Worm (Caenorhabditis elegans) whole organism, mixed stage, embryonic: Measurements from ENCODE around the gene twk-42.

Source experiments
- M03D4.4 ChIP-seq: sonication (generic microtip); optimal IDR thresholded peaks from 2 replicates; lab custom pipeline; 2017; ENCODE audit warnings: mild to moderate bottlenecking, missing genetic modification characterization, missing compliant biosample characterization
- bed-3 ChIP-seq: fragments of 200-800 bp; sonication (Bioruptor generic); optimal IDR thresholded peaks from 3 replicates; lab custom pipeline; 2018; ENCODE audit warnings: mild to moderate bottlenecking, missing genetic modification characterization, moderate library complexity, missing compliant biosample characterization
- blmp-1 ChIP-seq: fragments of 150-350 bp; optimal IDR thresholded peaks from 2 replicates; lab custom pipeline; 2014; ENCODE audit warnings: missing biosample characterization, missing genetic modification characterization
- ceh-43 ChIP-seq: fragments of 200-800 bp; sonication (Bioruptor generic); optimal IDR thresholded peaks from 2 replicates; lab custom pipeline; 2018; ENCODE audit warnings: mild to moderate bottlenecking, missing genetic modification characterization, moderate library complexity, missing compliant biosample characterization
- ceh-83 ChIP-seq: fragments of 200-800 bp; sonication (Bioruptor generic); optimal IDR thresholded peaks from 2 replicates; lab custom pipeline; 2018; ENCODE audit warnings: mild to moderate bottlenecking, missing genetic modification characterization, missing compliant biosample characterization
- ces-1 ChIP-seq: fragments of 150-350 bp; optimal IDR thresholded peaks from 2 replicates; lab custom pipeline; 2014; ENCODE audit warnings: missing biosample characterization, missing genetic modification reagents, missing genetic modification characterization
- cnd-1 ChIP-seq: fragments of 200-800 bp; sonication (Bioruptor generic); optimal IDR thresholded peaks from 2 replicates; lab custom pipeline; 2018; ENCODE audit warnings: mild to moderate bottlenecking, missing genetic modification characterization, missing compliant biosample characterization
- drap-1 ChIP-seq: fragments of 200-800 bp; sonication (Bioruptor generic); optimal IDR thresholded peaks from 3 replicates; lab custom pipeline; 2018; ENCODE audit warnings: mild to moderate bottlenecking, missing genetic modification characterization, missing compliant biosample characterization
- elt-1 ChIP-seq: sonication (generic microtip); optimal IDR thresholded peaks from 2 replicates; lab custom pipeline; 2017; ENCODE audit warnings: missing genetic modification characterization, mild to moderate bottlenecking, missing compliant biosample characterization, antibody characterized with exemption, moderate library complexity, borderline replicate concordance; ENCODE audit not compliant: insufficient read depth
- elt-3 ChIP-seq: fragments of 150-350 bp; optimal IDR thresholded peaks from 2 replicates; lab custom pipeline; 2014; ENCODE audit warnings: missing biosample characterization, missing genetic modification characterization
- flh-1 ChIP-seq: fragments of 200-800 bp; sonication (Bioruptor generic); optimal IDR thresholded peaks from 2 replicates; lab custom pipeline; 2018; ENCODE audit warnings: mild to moderate bottlenecking, missing genetic modification characterization, moderate library complexity, missing compliant biosample characterization
- ham-2 ChIP-seq: fragments of 200-800 bp; sonication (Bioruptor generic); optimal IDR thresholded peaks from 2 replicates; lab custom pipeline; 2018; ENCODE audit warnings: mild to moderate bottlenecking, missing genetic modification characterization, missing compliant biosample characterization
- hlh-1 ChIP-seq: fragments of 150-350 bp; optimal IDR thresholded peaks from 2 replicates; lab custom pipeline; 2014; ENCODE audit warnings: missing biosample characterization, missing genetic modification reagents, missing genetic modification characterization
- lin-13 ChIP-seq: fragments of 150-350 bp; optimal IDR thresholded peaks from 2 replicates; lab custom pipeline; 2014; ENCODE audit warnings: missing biosample characterization, missing genetic modification characterization
- lin-32 ChIP-seq: fragments of 200-800 bp; sonication (Bioruptor generic); optimal IDR thresholded peaks from 2 replicates; lab custom pipeline; 2018; ENCODE audit warnings: mild to moderate bottlenecking, missing genetic modification characterization, missing compliant biosample characterization
- lsy-2 ChIP-seq: fragments of 150-350 bp; optimal IDR thresholded peaks from 2 replicates; lab custom pipeline; 2014; ENCODE audit warnings: missing biosample characterization, missing genetic modification characterization
- mab-5 ChIP-seq: fragments of 150-350 bp; optimal IDR thresholded peaks from 2 replicates; lab custom pipeline; 2014; ENCODE audit warnings: missing biosample characterization, missing genetic modification characterization
- mep-1 ChIP-seq: fragments of 150-350 bp; optimal IDR thresholded peaks from 2 replicates; lab custom pipeline; 2017; ENCODE audit warnings: missing biosample characterization, missing genetic modification reagents, missing genetic modification characterization, inconsistent platforms
- mls-2 ChIP-seq: sonication (generic microtip); optimal IDR thresholded peaks from 2 replicates; lab custom pipeline; 2016; ENCODE audit warnings: mild to moderate bottlenecking, missing genetic modification characterization, moderate library complexity, missing compliant biosample characterization
- nhr-12 ChIP-seq: fragments of 150-350 bp; optimal IDR thresholded peaks from 2 replicates; lab custom pipeline; 2014; ENCODE audit warnings: missing biosample characterization, missing genetic modification characterization
- nhr-2 ChIP-seq: fragments of 150-350 bp; optimal IDR thresholded peaks from 2 replicates; lab custom pipeline; 2014; ENCODE audit warnings: missing biosample characterization, missing genetic modification characterization
- nhr-237 ChIP-seq: fragments of 150-350 bp; optimal IDR thresholded peaks from 2 replicates; lab custom pipeline; 2014; ENCODE audit warnings: missing biosample characterization, missing genetic modification characterization
- nhr-28 ChIP-seq: fragments of 150-350 bp; optimal IDR thresholded peaks from 2 replicates; lab custom pipeline; 2014; ENCODE audit warnings: missing biosample characterization, missing genetic modification characterization
- nhr-76 ChIP-seq: sonication (generic microtip); optimal IDR thresholded peaks from 2 replicates; lab custom pipeline; 2017; ENCODE audit warnings: missing biosample characterization, missing genetic modification characterization
- sem-2 ChIP-seq: fragments of 200-800 bp; sonication (Bioruptor generic); optimal IDR thresholded peaks from 2 replicates; lab custom pipeline; 2018; ENCODE audit warnings: mild to moderate bottlenecking, missing genetic modification characterization, missing compliant biosample characterization
- snpc-4 ChIP-seq: fragments of 150-350 bp; optimal IDR thresholded peaks from 2 replicates; lab custom pipeline; 2014; ENCODE audit warnings: missing biosample characterization, missing genetic modification characterization
- sptf-1 ChIP-seq: sonication (generic microtip); optimal IDR thresholded peaks from 2 replicates; lab custom pipeline; 2017; ENCODE audit warnings: mild to moderate bottlenecking, missing genetic modification characterization, moderate library complexity, missing compliant biosample characterization
- tbx-8 ChIP-seq: fragments of 200-800 bp; sonication (Bioruptor generic); optimal IDR thresholded peaks from 2 replicates; lab custom pipeline; 2018; ENCODE audit warnings: mild to moderate bottlenecking, missing genetic modification characterization, moderate library complexity, missing compliant biosample characterization
- unc-39 ChIP-seq: fragments of 150-350 bp; optimal IDR thresholded peaks from 2 replicates; lab custom pipeline; 2014; ENCODE audit warnings: missing biosample characterization, missing genetic modification characterization
- zip-8 ChIP-seq: fragments of 150-350 bp; optimal IDR thresholded peaks from 2 replicates; lab custom pipeline; 2014; ENCODE audit warnings: missing biosample characterization, missing genetic modification characterization
- ztf-11 ChIP-seq: fragments of 150-350 bp; optimal IDR thresholded peaks from 2 replicates; lab custom pipeline; 2014; ENCODE audit warnings: missing biosample characterization, missing genetic modification characterization

Gene twk-42

ce11 chrV:17694260-17694659 lies 38.2 kb downstream of the twk-42 start:
- TF ChIP-seq unc-39 (no peak), snpc-4 (no peak), mep-1 (tag; lab: Kevin White, UChicago) (no peak), drap-1 (GFP tag; lab: Kevin White, UChicago) (no peak), mls-2 (no peak)

- TF ChIP-seq sem-2 (GFP tag; lab: Kevin White, UChicago) = no peak
- TF ChIP-seq zip-8 (tag; lab: Kevin White, UChicago) = peak; percentile 24
- TF ChIP-seq nhr-237 (tag; lab: Kevin White, UChicago) = no peak
- no peak for TF ChIP-seq elt-3 (tag; lab: Kevin White, UChicago)
- no peak for TF ChIP-seq hlh-1
- no peak for TF ChIP-seq lin-32 (GFP tag; lab: Kevin White, UChicago)
- no peak for TF ChIP-seq mep-1 (tag; lab: Kevin White, UChicago)
Measured at ce11 chrV:17690922-17691321, 41.5 kb downstream of the twk-42 start, which contains the start of gene F59A1.13. Gene F59A1.13, minus strand, starts transcription at chrV:17691022.

ce11 chrV:17686852-17687251 lies 45.6 kb downstream of the twk-42 start, which contains the start of gene F59A1.18:
Gene F59A1.18, minus strand, starts transcription at chrV:17686952.
- TF ChIP-seq lin-32 (GFP tag; lab: Kevin White, UChicago) (no peak), sem-2 (GFP tag; lab: Kevin White, UChicago) (no peak), elt-3 (tag; lab: Kevin White, UChicago) (no peak), ham-2 (GFP tag; lab: Kevin White, UChicago) (no peak), ceh-83 (no peak), zip-8 (tag; lab: Kevin White, UChicago) (no peak)

ce11 chrV:17684857-17685256 lies 47.6 kb downstream of the twk-42 start, which contains the start of the genes F59A1.16 and F59A1.6:
Gene F59A1.16, minus strand, starts transcription at chrV:17684957.
Gene F59A1.6, plus strand, starts transcription at chrV:17685141.
- TF ChIP-seq bed-3 (GFP tag; lab: Kevin White, UChicago) = no peak
- no peak for TF ChIP-seq tbx-8 (GFP tag; lab: Kevin White, UChicago)
- no peak for TF ChIP-seq flh-1 (GFP tag; lab: Kevin White, UChicago)
- no peak for TF ChIP-seq unc-39
- TF ChIP-seq sptf-1 (tag; lab: Kevin White, UChicago) = no peak
- no peak for TF ChIP-seq elt-1
- TF ChIP-seq ztf-11 (tag; lab: Kevin White, UChicago) = no peak
- TF ChIP-seq ces-1 (GFP tag; lab: Kevin White, UChicago) = no peak
- TF ChIP-seq nhr-76 = no peak
- TF ChIP-seq snpc-4 = no peak
- TF ChIP-seq nhr-12 = no peak
- TF ChIP-seq nhr-237 (tag; lab: Kevin White, UChicago) = no peak
- TF ChIP-seq nhr-2 (tag; lab: Kevin White, UChicago) = no peak
- no peak for TF ChIP-seq mls-2
- TF ChIP-seq nhr-28 (tag; lab: Kevin White, UChicago) = no peak
- TF ChIP-seq blmp-1 (tag; lab: Kevin White, UChicago) = no peak
- TF ChIP-seq cnd-1 (tag; lab: Kevin White, UChicago) = no peak

- no peak for TF ChIP-seq tbx-8 (GFP tag; lab: Kevin White, UChicago)
- TF ChIP-seq nhr-76 = no peak
- no peak for TF ChIP-seq mls-2
- TF ChIP-seq snpc-4 = no peak
- TF ChIP-seq bed-3 (GFP tag; lab: Kevin White, UChicago) = no peak
- TF ChIP-seq drap-1 (GFP tag; lab: Kevin White, UChicago) = no peak
- no peak for TF ChIP-seq elt-1
- TF ChIP-seq lin-13 (tag; lab: Kevin White, UChicago) = no peak
- no peak for TF ChIP-seq nhr-28 (tag; lab: Kevin White, UChicago)
- no peak for TF ChIP-seq nhr-12
- no peak for TF ChIP-seq hlh-1
- TF ChIP-seq ceh-43 (GFP tag; lab: Kevin White, UChicago) = no peak
- TF ChIP-seq mab-5 (tag; lab: Kevin White, UChicago) = no peak
- TF ChIP-seq lsy-2 (tag; lab: Kevin White, UChicago) = no peak
- TF ChIP-seq, all 35 proteins: peak for 0
Measured at ce11 chrV:17683763-17684162, 48.7 kb downstream of the twk-42 start, which contains the start of gene F59A1.15. Gene F59A1.15, minus strand, starts transcription at chrV:17683863.

- TF ChIP-seq M03D4.4 (tag; lab: Kevin White, UChicago) = no peak
- no peak for TF ChIP-seq ceh-43 (GFP tag; lab: Kevin White, UChicago)
- TF ChIP-seq lsy-2 (tag; lab: Kevin White, UChicago) = no peak
- no peak for TF ChIP-seq flh-1 (GFP tag; lab: Kevin White, UChicago)
- no peak for TF ChIP-seq nhr-76
- TF ChIP-seq, all 35 proteins: peak for 0
Measured at ce11 chrV:17683290-17683689, 49.1 kb downstream of the twk-42 start.
